Worm (Caenorhabditis elegans) whole organism, young adult: ENCODE measurements around the gene F14D2.19.

Experiments used
- B0019.2 ChIP-seq: fragments of 200-800 bp; sonication (Bioruptor generic); conservative IDR thresholded peaks from 2 replicates; pipeline ENCODE4 v1.3.6; 2022; ENCODE audit warnings: missing genetic modification reagents, missing genetic modification characterization, missing compliant biosample characterization
- C17E4.6 ChIP-seq: fragments of 200-800 bp; sonication (Bioruptor generic); IDR thresholded peaks from 2 replicates; pipeline ENCODE4 v1.3.6; 2022; ENCODE audit warnings: missing genetic modification reagents, missing genetic modification characterization, missing compliant biosample characterization
- D2030.7 ChIP-seq: fragments of 200-800 bp; sonication (Bioruptor generic); IDR thresholded peaks from 2 replicates; pipeline ENCODE4 v1.3.6; 2022; ENCODE audit warnings: missing genetic modification reagents, missing genetic modification characterization, missing compliant biosample characterization
- F37B4.10 ChIP-seq: fragments of 200-800 bp; sonication (Bioruptor generic); IDR thresholded peaks from 2 replicates; pipeline ENCODE4 v1.3.6; 2022; ENCODE audit warnings: missing genetic modification characterization, missing compliant biosample characterization
- F55B11.4 ChIP-seq: sonication (generic microtip); optimal IDR thresholded peaks from 2 replicates; lab custom pipeline; 2016; ENCODE audit warnings: missing compliant biosample characterization, missing genetic modification characterization, borderline replicate concordance; ENCODE audit not compliant: insufficient read depth
- F57C9.4 ChIP-seq: sonication (generic microtip); optimal IDR thresholded peaks from 2 replicates; lab custom pipeline; 2017; ENCODE audit warnings: mild to moderate bottlenecking, missing genetic modification characterization, missing compliant biosample characterization
- aptf-2 ChIP-seq: fragments of 200-800 bp; sonication (Bioruptor generic); conservative IDR thresholded peaks from 2 replicates; pipeline ENCODE4 v1.3.6; 2022; ENCODE audit warnings: missing genetic modification reagents, missing genetic modification characterization, missing compliant biosample characterization
- aptf-3 ChIP-seq: fragments of 200-800 bp; sonication (Bioruptor generic); IDR thresholded peaks from 2 replicates; pipeline ENCODE4 v1.3.6; 2022; ENCODE audit warnings: missing genetic modification characterization, missing compliant biosample characterization
- atf-7 ChIP-seq: sonication (generic microtip); optimal IDR thresholded peaks from 2 replicates; lab custom pipeline; 2017; ENCODE audit warnings: mild to moderate bottlenecking, missing genetic modification characterization, missing compliant biosample characterization
- attf-3 ChIP-seq: fragments of 200-800 bp; sonication (Bioruptor generic); conservative IDR thresholded peaks from 2 replicates; pipeline ENCODE4 v1.3.6; 2022; ENCODE audit warnings: missing genetic modification reagents, missing genetic modification characterization, missing compliant biosample characterization
- bed-1 ChIP-seq: fragments of 200-800 bp; sonication (Bioruptor generic); IDR thresholded peaks from 2 replicates; pipeline ENCODE4 v1.3.6; 2022; ENCODE audit warnings: missing genetic modification reagents, missing genetic modification characterization, missing compliant biosample characterization
- chd-7 ChIP-seq: sonication (generic microtip); optimal IDR thresholded peaks from 2 replicates; lab custom pipeline; 2016; ENCODE audit warnings: mild to moderate bottlenecking, missing genetic modification characterization, moderate library complexity, missing compliant biosample characterization
- efl-1 ChIP-seq: fragments of 150-350 bp; optimal IDR thresholded peaks from 2 replicates; lab custom pipeline; 2014; ENCODE audit warnings: missing biosample characterization, missing genetic modification reagents, missing genetic modification characterization
- egl-44 ChIP-seq: fragments of 200-800 bp; sonication (Bioruptor generic); IDR thresholded peaks from 2 replicates; pipeline ENCODE4 v1.3.6; 2022; ENCODE audit warnings: missing genetic modification reagents, missing genetic modification characterization, missing compliant biosample characterization
- egrh-3 ChIP-seq: fragments of 200-800 bp; sonication (Bioruptor generic); IDR thresholded peaks from 2 replicates; pipeline ENCODE4 v1.3.6; 2022; ENCODE audit warnings: missing genetic modification reagents, missing genetic modification characterization, missing compliant biosample characterization
- hlh-26 ChIP-seq: fragments of 200-800 bp; sonication (Bioruptor generic); conservative IDR thresholded peaks from 2 replicates; pipeline ENCODE4 v1.3.6; 2022; ENCODE audit warnings: missing genetic modification reagents, missing genetic modification characterization, missing compliant biosample characterization
- hmg-1.2 ChIP-seq: fragments of 200-800 bp; sonication (Bioruptor generic); IDR thresholded peaks from 2 replicates; pipeline ENCODE4 v1.3.6; 2022; ENCODE audit warnings: missing genetic modification reagents, missing genetic modification characterization, missing compliant biosample characterization
- let-607 ChIP-seq, 2 experiments: fragments of 200-800 bp in 1 of 2; sonication (Bioruptor generic) in 1 of 2; sonication (generic microtip) in 1 of 2; optimal IDR thresholded peaks; 2 replicates each; lab custom pipeline; 2016 to 2018; ENCODE audit warnings: mild to moderate bottlenecking in 2 of 2, missing compliant biosample characterization in 2 of 2, missing genetic modification characterization in 2 of 2, moderate library complexity in 2 of 2, missing genotype in 1 of 2
- lin-26 ChIP-seq: fragments of 200-800 bp; sonication (Bioruptor generic); IDR thresholded peaks from 2 replicates; pipeline ENCODE4 v1.3.6; 2022; ENCODE audit warnings: missing genetic modification reagents, missing genetic modification characterization, missing compliant biosample characterization
- lin-35 ChIP-seq, 3 experiments: fragments of 150-350 bp in 2 of 3; sonication (generic microtip) in 1 of 3; optimal IDR thresholded peaks; 2 replicates each; lab custom pipeline; 2014 to 2018; ENCODE audit warnings: missing biosample characterization in 3 of 3, missing genetic modification characterization in 3 of 3, missing genetic modification reagents in 3 of 3
- madf-10 ChIP-seq: sonication (generic microtip); optimal IDR thresholded peaks from 2 replicates; lab custom pipeline; 2016; ENCODE audit warnings: mild to moderate bottlenecking, missing genetic modification characterization, missing compliant biosample characterization
- madf-6 ChIP-seq: fragments of 200-800 bp; sonication (Bioruptor generic); IDR thresholded peaks from 2 replicates; pipeline ENCODE4 v1.3.6; 2022; ENCODE audit warnings: missing genetic modification reagents, missing genetic modification characterization, missing compliant biosample characterization
- madf-8 ChIP-seq: fragments of 200-800 bp; sonication (Bioruptor generic); conservative IDR thresholded peaks from 2 replicates; pipeline ENCODE4 v1.3.6; 2022; ENCODE audit warnings: missing genetic modification reagents, missing genetic modification characterization, missing compliant biosample characterization
- mxl-1 ChIP-seq: sonication (generic microtip); optimal IDR thresholded peaks from 2 replicates; lab custom pipeline; 2016; ENCODE audit warnings: missing genetic modification characterization, missing compliant biosample characterization
- nfyb-1 ChIP-seq: fragments of 200-800 bp; sonication (Bioruptor generic); IDR thresholded peaks from 2 replicates; pipeline ENCODE4 v1.3.6; 2022; ENCODE audit warnings: missing genetic modification reagents, missing genetic modification characterization, missing compliant biosample characterization
- nhr-90 ChIP-seq: sonication (generic microtip); optimal IDR thresholded peaks from 2 replicates; lab custom pipeline; 2016; ENCODE audit warnings: missing genotype, mild to moderate bottlenecking, missing genetic modification characterization, missing compliant biosample characterization
- pbrm-1 ChIP-seq: fragments of 200-800 bp; sonication (Bioruptor generic); IDR thresholded peaks from 2 replicates; pipeline ENCODE4 v1.3.6; 2022; ENCODE audit warnings: missing genetic modification reagents, missing genetic modification characterization, missing compliant biosample characterization
- pha-4 ChIP-seq: fragments of 150-350 bp; sonication (generic microtip); optimal IDR thresholded peaks from 2 replicates; lab custom pipeline; 2014; ENCODE audit warnings: missing biosample characterization, missing genetic modification reagents, missing genetic modification characterization
- repo-1 ChIP-seq: sonication (generic microtip); optimal IDR thresholded peaks from 2 replicates; lab custom pipeline; 2017; ENCODE audit warnings: mild to moderate bottlenecking, missing genetic modification characterization, missing compliant biosample characterization
- sea-2 ChIP-seq: fragments of 200-800 bp; sonication (Bioruptor generic); IDR thresholded peaks from 2 replicates; pipeline ENCODE4 v1.3.6; 2022; ENCODE audit warnings: missing genetic modification characterization, missing compliant biosample characterization
- snpc-1.1 ChIP-seq: sonication (generic microtip); optimal IDR thresholded peaks from 2 replicates; lab custom pipeline; 2017; ENCODE audit warnings: missing genetic modification characterization, mild to moderate bottlenecking, missing compliant biosample characterization, antibody characterized with exemption, moderate library complexity, missing genotype, missing genetic modification reagents; ENCODE audit not compliant: insufficient read depth
- tbp1 ChIP-seq: fragments of 200-800 bp; sonication (Bioruptor generic); optimal IDR thresholded peaks from 2 replicates; lab custom pipeline; 2018; ENCODE audit warnings: mild to moderate bottlenecking, missing genetic modification characterization, missing compliant biosample characterization
- tbx-9 ChIP-seq: sonication (generic microtip); optimal IDR thresholded peaks from 2 replicates; lab custom pipeline; 2016; ENCODE audit warnings: borderline replicate concordance, missing genetic modification characterization, inconsistent platforms, missing compliant biosample characterization
- xnd-1 ChIP-seq: sonication (generic microtip); optimal IDR thresholded peaks from 2 replicates; lab custom pipeline; 2016; ENCODE audit warnings: missing genotype, missing genetic modification reagents, missing genetic modification characterization, missing compliant biosample characterization
- ztf-18 ChIP-seq: sonication (generic microtip); optimal IDR thresholded peaks from 2 replicates; lab custom pipeline; 2016; ENCODE audit warnings: missing genotype, mild to moderate bottlenecking, missing genetic modification characterization, missing compliant biosample characterization
- ztf-22 ChIP-seq: fragments of 200-800 bp; sonication (Bioruptor generic); optimal IDR thresholded peaks from 2 replicates; lab custom pipeline; 2018; ENCODE audit warnings: mild to moderate bottlenecking, missing genetic modification characterization, moderate library complexity, missing compliant biosample characterization

The F14D2.19 gene

DNA sequence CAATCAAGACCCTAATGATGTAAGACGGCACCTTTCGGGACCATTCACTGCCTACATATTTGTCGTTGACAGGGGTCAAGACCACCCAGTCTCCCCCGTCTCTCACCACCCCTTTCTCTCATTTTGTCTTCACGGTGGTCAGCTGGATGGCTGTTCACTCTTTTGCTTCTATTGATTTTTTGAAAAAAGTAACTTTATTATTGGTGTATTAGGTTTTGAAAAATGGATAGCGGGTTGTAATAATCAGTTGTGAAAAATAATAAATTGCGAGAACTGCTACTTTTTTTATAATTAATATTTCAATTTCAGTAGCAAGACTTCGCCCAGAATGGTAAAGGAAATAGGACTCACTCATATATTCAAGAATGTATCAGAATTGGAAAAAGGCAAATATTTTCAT lies 39.9 kb upstream of the F14D2.19 start, which contains the start of gene bath-9:
TSS of gene bath-9 (plus strand) at position 301 of the 400 bp plus-strand sequence.
- TF ChIP-seq chd-7 (tag; lab: Kevin White, UChicago) (no peak), F57C9.4 (no peak), B0019.2 (no peak), lin-26 (GFP tag; lab: Robert Waterston, UW) (no peak), D2030.7 (GFP tag; lab: Robert Waterston, UW) (no peak), attf-3 (GFP tag; lab: Robert Waterston, UW) (no peak)

DNA sequence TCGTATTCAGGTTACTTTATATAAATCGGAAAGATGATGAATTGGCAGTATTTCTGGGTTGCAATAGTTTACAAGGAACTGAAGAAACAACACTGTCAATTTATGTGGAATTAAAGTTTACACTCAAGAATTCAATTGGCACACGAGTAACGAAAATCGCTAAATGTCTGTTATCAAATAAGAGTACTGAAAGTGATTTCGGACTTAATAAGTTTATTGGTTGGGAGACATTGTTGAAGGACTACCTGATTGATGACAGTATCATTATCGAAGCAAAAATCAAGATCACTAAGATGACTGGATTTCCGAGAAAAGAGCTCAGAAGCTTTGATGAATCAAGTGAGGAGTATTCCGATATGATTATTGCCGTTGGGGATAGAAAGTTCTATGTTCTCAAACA lies 38.4 kb upstream of the F14D2.19 start:
- TF ChIP-seq C17E4.6 (GFP tag; lab: Robert Waterston, UW) (no peak), ztf-22 (GFP tag; lab: Kevin White, UChicago) (no peak), snpc-1.1 (tag; lab: Kevin White, UChicago) (no peak), mxl-1 (tag; lab: Kevin White, UChicago) (no peak), madf-8 (GFP tag; lab: Robert Waterston, UW) (no peak), egl-44 (GFP tag; lab: Robert Waterston, UW) (no peak)

DNA sequence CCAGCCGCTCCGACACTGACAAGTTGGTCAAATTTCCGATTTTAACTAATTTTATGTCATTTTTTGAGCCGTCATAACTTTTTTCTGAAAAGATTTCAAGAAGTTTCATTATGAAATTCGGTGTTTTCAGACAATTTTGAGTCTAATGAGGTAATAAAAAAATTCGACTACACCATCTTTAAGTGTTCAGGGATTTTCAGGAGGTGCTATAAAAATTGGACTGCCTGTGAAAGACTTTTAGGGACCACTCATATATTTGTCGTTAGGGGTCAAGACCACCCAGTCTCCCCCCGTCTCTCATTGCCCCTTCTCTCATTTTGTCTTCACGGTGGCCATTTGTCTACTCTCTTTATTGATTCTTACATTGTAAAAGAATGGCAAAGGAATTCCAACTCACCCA lies 37.8 kb upstream of the F14D2.19 start, which contains the start of gene bath-10:
TSS of gene bath-10 (plus strand) at position 301 of the 400 bp plus-strand sequence.
- TF ChIP-seq pha-4 (tag; lab: Kevin White, UChicago) (no peak), madf-8 (GFP tag; lab: Robert Waterston, UW) (no peak), D2030.7 (GFP tag; lab: Robert Waterston, UW) (no peak), lin-35 (GFP tag; optimal IDR thresholded peaks at IDR 0.05; lab: Kevin White, UChicago) (no peak), hlh-26 (no peak), tbx-9 (tag; lab: Kevin White, UChicago) (no peak), tbp1 (GFP tag; lab: Kevin White, UChicago) (no peak)

DNA sequence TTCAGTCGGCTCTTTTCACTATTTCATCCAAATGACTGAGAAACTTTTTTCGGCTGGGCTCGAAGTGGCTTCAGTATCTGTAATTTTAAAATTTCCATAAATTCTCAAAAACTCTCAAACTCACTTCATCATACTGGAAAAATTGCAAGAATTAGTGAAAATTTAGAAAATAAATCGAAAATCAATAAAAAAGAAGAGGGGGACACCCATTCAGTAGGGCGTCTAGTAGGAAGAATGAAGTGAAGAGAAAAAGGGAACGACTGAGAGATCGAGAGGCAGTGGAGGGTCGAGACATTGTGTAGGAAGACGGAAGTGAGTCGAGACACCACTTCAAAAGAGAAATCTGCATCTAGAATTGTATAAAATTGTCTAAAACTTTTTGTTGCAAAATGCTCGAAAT lies 36.9 kb upstream of the F14D2.19 start:
- no peak for TF ChIP-seq atf-7 (tag; lab: Kevin White, UChicago)

DNA sequence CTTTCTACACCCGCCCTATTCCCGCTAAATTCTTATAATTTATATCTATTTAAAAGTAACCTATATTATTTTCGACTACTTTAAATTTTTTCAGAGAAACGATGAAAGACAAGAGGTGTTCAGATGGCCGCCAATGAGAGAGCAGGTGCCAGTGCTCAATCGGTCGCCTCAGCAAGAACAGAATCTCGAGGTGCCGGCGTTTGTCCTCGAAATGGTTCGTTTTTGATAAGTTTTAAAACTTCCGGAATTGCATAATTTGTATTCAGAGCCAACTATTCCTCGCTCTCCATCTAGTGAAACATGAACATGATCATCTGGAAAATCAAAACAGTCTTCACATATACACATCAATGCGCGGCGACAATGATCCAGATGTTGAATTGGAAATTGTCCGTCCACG lies 34.1 kb upstream of the F14D2.19 start, which contains the start of gene bath-23:
TSS of gene bath-23 (plus strand) at position 301 of the 400 bp plus-strand sequence.
- TF ChIP-seq egrh-3 (GFP tag; lab: Robert Waterston, UW) (no peak), madf-10 (no peak), tbx-9 (tag; lab: Kevin White, UChicago) (no peak), bed-1 (no peak), pbrm-1 (GFP tag; lab: Robert Waterston, UW) (no peak), F37B4.10 (GFP tag; lab: Robert Waterston, UW) (no peak), repo-1 (tag; lab: Kevin White, UChicago) (no peak), sea-2 (GFP tag; lab: Robert Waterston, UW) (no peak)

DNA sequence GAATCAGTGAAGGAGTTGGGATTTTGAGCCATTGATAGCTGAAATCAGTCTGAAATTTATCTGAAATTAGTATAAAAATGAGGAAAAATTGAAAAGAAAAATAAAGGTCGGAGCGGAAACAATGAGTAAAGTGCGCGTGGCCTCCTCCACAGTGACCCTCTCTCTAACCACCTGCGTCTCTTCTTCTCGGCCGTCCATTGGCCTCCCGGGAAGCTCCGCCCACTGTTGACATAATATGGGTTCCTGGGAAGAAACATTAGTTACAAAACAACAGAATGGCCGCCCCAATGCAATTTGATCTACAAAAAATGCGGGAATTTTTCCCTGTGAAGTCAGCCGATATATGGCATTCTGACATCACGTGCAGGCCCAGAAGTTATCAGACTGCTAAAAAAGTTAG lies 33.1 kb upstream of the F14D2.19 start, which contains the start of gene Y49F6C.8:
TSS of gene Y49F6C.8 (minus strand) at position 51 of the 400 bp plus-strand sequence.
- TF ChIP-seq nfyb-1 (GFP tag; lab: Robert Waterston, UW) (peak; percentile 94), F55B11.4 (tag; lab: Kevin White, UChicago) (no peak), efl-1 (GFP tag; lab: Kevin White, UChicago) (peak; percentile 30), madf-6 (peak; percentile 72), let-607 (tag; optimal IDR thresholded peaks at IDR 0.05; lab: Kevin White, UChicago) (no peak), nhr-90 (tag; lab: Kevin White, UChicago) (no peak), ztf-18 (tag; lab: Kevin White, UChicago) (no peak), aptf-3 (GFP tag; lab: Robert Waterston, UW) (peak; percentile 85; the same call in 1 of the 2 replicates), aptf-2 (peak; percentile 98), xnd-1 (tag; lab: Kevin White, UChicago) (peak; percentile 8), madf-10 (no peak), hmg-1.2 (GFP tag; lab: Robert Waterston, UW) (peak; percentile 59; the same call in 1 of the 2 replicates)
